Worm (Caenorhabditis elegans) whole organism, early embryonic: ENCODE results near the gene fipr-4.

Source experiments
- B0310.2 ChIP-seq: sonication (generic microtip); optimal IDR thresholded peaks from 2 replicates; lab custom pipeline; 2016; ENCODE audit warnings: mild to moderate bottlenecking, missing genetic modification characterization, missing compliant biosample characterization
- F13C5.2 ChIP-seq: sonication (generic microtip); optimal IDR thresholded peaks from 2 replicates; lab custom pipeline; 2017; ENCODE audit warnings: mild to moderate bottlenecking, missing genetic modification characterization, inconsistent platforms, missing compliant biosample characterization
- ama-1 ChIP-seq: fragments of 150-350 bp; optimal IDR thresholded peaks from 2 replicates; lab custom pipeline; 2014
- ceh-13 ChIP-seq: fragments of 200-800 bp; sonication (Bioruptor generic); optimal IDR thresholded peaks from 2 replicates; lab custom pipeline; 2018; ENCODE audit warnings: mild to moderate bottlenecking, missing genetic modification characterization, missing compliant biosample characterization
- ceh-36 ChIP-seq: sonication (generic microtip); optimal IDR thresholded peaks from 2 replicates; lab custom pipeline; 2016; ENCODE audit warnings: missing genetic modification characterization, inconsistent platforms, missing compliant biosample characterization
- flt-1 ChIP-seq: fragments of 200-800 bp; sonication (Bioruptor generic); IDR thresholded peaks from 2 replicates; pipeline ENCODE4 v1.3.6; 2022; ENCODE audit warnings: missing genetic modification characterization, missing compliant biosample characterization
- hmbx-1 ChIP-seq: sonication (generic microtip); optimal IDR thresholded peaks from 2 replicates; lab custom pipeline; 2016; ENCODE audit warnings: mild to moderate bottlenecking, missing genetic modification characterization, missing compliant biosample characterization
- pes-1 ChIP-seq: fragments of 200-800 bp; sonication (Bioruptor generic); IDR thresholded peaks from 2 replicates; pipeline ENCODE4 v1.3.6; 2022; ENCODE audit warnings: missing genetic modification reagents, missing genetic modification characterization, missing compliant biosample characterization
- scrt-1 ChIP-seq: fragments of 200-800 bp; sonication (Bioruptor generic); IDR thresholded peaks from 2 replicates; pipeline ENCODE4 v1.3.6; 2022; ENCODE audit warnings: missing genetic modification characterization, missing compliant biosample characterization
- tbx-11 ChIP-seq: fragments of 200-800 bp; sonication (Bioruptor generic); IDR thresholded peaks from 2 replicates; pipeline ENCODE4 v1.3.6; 2022; ENCODE audit warnings: missing genetic modification characterization, missing compliant biosample characterization
- tbx-37 ChIP-seq: fragments of 200-800 bp; sonication (Bioruptor generic); conservative IDR thresholded peaks from 2 replicates; pipeline ENCODE4 v1.3.6; 2022; ENCODE audit warnings: missing genetic modification reagents, missing genetic modification characterization, missing compliant biosample characterization
- tra-4 ChIP-seq: sonication (generic microtip); optimal IDR thresholded peaks from 2 replicates; lab custom pipeline; 2017; ENCODE audit warnings: missing genetic modification characterization, missing compliant biosample characterization

DNA sequence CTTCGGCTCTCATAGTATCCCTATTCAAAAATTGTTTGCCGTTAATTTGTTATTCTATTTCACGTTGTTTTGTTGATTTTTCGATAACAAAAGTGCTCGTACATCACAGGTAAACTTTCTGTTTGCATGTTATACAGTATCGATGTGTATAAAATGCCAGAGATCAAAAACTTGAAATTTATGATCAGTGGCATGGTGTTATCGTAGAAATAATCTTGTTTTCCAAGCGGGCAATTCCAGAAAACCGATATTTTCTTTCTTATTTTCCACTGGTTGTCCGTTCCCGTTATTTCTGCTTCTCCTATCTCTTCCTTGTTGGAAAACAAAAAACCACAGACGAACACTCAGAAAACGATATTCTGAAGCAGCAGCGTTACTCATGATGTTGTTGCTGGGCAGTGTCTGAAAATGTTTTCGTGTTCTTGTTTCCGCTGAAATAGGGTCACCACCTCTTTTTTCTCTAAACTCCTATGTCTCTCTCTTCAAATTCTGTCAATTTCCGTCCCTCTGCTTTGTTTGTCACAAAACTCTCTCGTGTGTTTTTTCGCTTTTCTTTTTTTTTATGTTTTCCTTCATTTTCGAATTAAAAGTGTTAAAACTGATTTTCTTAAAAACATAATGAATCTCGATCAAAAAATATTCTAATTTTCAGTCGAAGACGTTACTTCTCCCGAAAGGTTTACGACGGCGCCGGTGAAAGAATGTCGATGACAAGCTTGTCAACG is 20.2 kb upstream of the fipr-4 start, which contains the start of gene akt-1:
- TF ChIP-seq pes-1 (GFP tag; lab: Robert Waterston, UW) (no peak), scrt-1 (GFP tag; lab: Robert Waterston, UW) (no peak), ceh-13 (no peak), ama-1 (no peak), flt-1 (no peak), tra-4 (tag; lab: Kevin White, UChicago) (no peak), F13C5.2 (tag; lab: Kevin White, UChicago) (no peak), B0310.2 (tag; lab: Kevin White, UChicago) (no peak), ceh-36 (no peak), hmbx-1 (tag; lab: Kevin White, UChicago) (no peak), tbx-37 (no peak), tbx-11 (GFP tag; lab: Robert Waterston, UW) (no peak)
